Worm (Caenorhabditis elegans) whole organism, L4 larva: Measurements from ENCODE around the gene F08G12.11.

Experiments
- D1046.2 ChIP-seq: fragments of 200-800 bp; sonication (Bioruptor generic); IDR thresholded peaks from 2 replicates; pipeline ENCODE4 v1.3.6; 2022; ENCODE audit warnings: missing genetic modification characterization, missing compliant biosample characterization
- F10B5.3 ChIP-seq: sonication (generic microtip); optimal IDR thresholded peaks from 2 replicates; lab custom pipeline; 2016; ENCODE audit warnings: mild to moderate bottlenecking, missing genetic modification characterization, missing compliant biosample characterization
- F49E8.2 ChIP-seq: sonication (generic microtip); optimal IDR thresholded peaks from 2 replicates; lab custom pipeline; 2016; ENCODE audit warnings: missing compliant biosample characterization, mild to moderate bottlenecking, missing genetic modification characterization, borderline replicate concordance
- T20F7.1 ChIP-seq: fragments of 200-800 bp; sonication (Bioruptor generic); optimal IDR thresholded peaks from 2 replicates; lab custom pipeline; 2018; ENCODE audit warnings: mild to moderate bottlenecking, missing genetic modification characterization, missing compliant biosample characterization
- Y48G9A.11 ChIP-seq: fragments of 200-800 bp; sonication (Bioruptor generic); IDR thresholded peaks from 2 replicates; pipeline ENCODE4 v1.3.6; 2022; ENCODE audit warnings: missing genetic modification reagents, missing genetic modification characterization, missing compliant biosample characterization
- Y75B8A.6 ChIP-seq: fragments of 200-800 bp; sonication (Bioruptor generic); IDR thresholded peaks from 2 replicates; pipeline ENCODE4 v1.3.6; 2022; ENCODE audit warnings: missing genetic modification reagents, missing genetic modification characterization, missing compliant biosample characterization
- ZK337.2 ChIP-seq: fragments of 200-800 bp; sonication (Bioruptor generic); IDR thresholded peaks from 2 replicates; pipeline ENCODE4 v1.3.6; 2022; ENCODE audit warnings: missing genetic modification reagents, missing genetic modification characterization, missing compliant biosample characterization
- aha-1 ChIP-seq: fragments of 150-350 bp; peaks from one replicate; lab custom pipeline; 2014; ENCODE audit warnings: missing biosample characterization, missing genetic modification characterization
- attf-4 ChIP-seq: sonication (generic microtip); optimal IDR thresholded peaks from 3 replicates; lab custom pipeline; 2017; ENCODE audit warnings: missing biosample characterization, missing genetic modification characterization
- ceh-28 ChIP-seq: fragments of 150-350 bp; optimal IDR thresholded peaks from 2 replicates; lab custom pipeline; 2014; ENCODE audit warnings: missing biosample characterization, missing genetic modification reagents, missing genetic modification characterization
- cey-2 ChIP-seq: sonication (generic microtip); optimal IDR thresholded peaks from 3 replicates; lab custom pipeline; 2017; ENCODE audit warnings: missing genetic modification characterization, mild to moderate bottlenecking, missing compliant biosample characterization, antibody characterized with exemption, borderline replicate concordance; ENCODE audit not compliant: insufficient read depth
- ctbp-1 ChIP-seq: fragments of 200-800 bp; sonication (Bioruptor generic); IDR thresholded peaks from 2 replicates; pipeline ENCODE4 v1.3.6; 2022; ENCODE audit warnings: missing genetic modification reagents, missing genetic modification characterization, missing compliant biosample characterization
- daf-16 ChIP-seq, 3 experiments: sonication (generic microtip); optimal IDR thresholded peaks; 2 replicates each; lab custom pipeline; 2016 to 2017; ENCODE audit warnings: missing genetic modification characterization in 3 of 3, missing genetic modification reagents in 3 of 3, mild to moderate bottlenecking in 2 of 3, missing compliant biosample characterization in 2 of 3, missing biosample characterization in 1 of 3, moderate library complexity in 1 of 3
- daf-19 ChIP-seq: fragments of 200-800 bp; sonication (Bioruptor generic); conservative IDR thresholded peaks from 2 replicates; pipeline ENCODE4 v1.3.6; 2022; ENCODE audit warnings: missing genetic modification characterization, missing compliant biosample characterization
- dmd-6 ChIP-seq: fragments of 200-800 bp; sonication (Bioruptor generic); IDR thresholded peaks from 2 replicates; pipeline ENCODE4 v1.3.6; 2022; ENCODE audit warnings: missing genetic modification reagents, missing genetic modification characterization, missing compliant biosample characterization
- dpl-1 ChIP-seq: fragments of 150-350 bp; optimal IDR thresholded peaks from 2 replicates; lab custom pipeline; 2014; ENCODE audit warnings: missing biosample characterization, missing genetic modification reagents, missing genetic modification characterization
- dve-1 ChIP-seq: sonication (generic microtip); optimal IDR thresholded peaks from 2 replicates; lab custom pipeline; 2017; ENCODE audit warnings: antibody characterized with exemption, mild to moderate bottlenecking, missing genetic modification characterization, missing compliant biosample characterization; ENCODE audit not compliant: insufficient read depth
- hlh-11 ChIP-seq: fragments of 200-800 bp; sonication (Bioruptor generic); optimal IDR thresholded peaks from 2 replicates; lab custom pipeline; 2018; ENCODE audit warnings: mild to moderate bottlenecking, missing genetic modification characterization, missing compliant biosample characterization
- lin-15B ChIP-seq: fragments of 150-350 bp; sonication (generic microtip); optimal IDR thresholded peaks from 3 replicates; lab custom pipeline; 2014; ENCODE audit warnings: missing biosample characterization, missing genetic modification characterization
- lin-29 ChIP-seq: fragments of 200-800 bp; sonication (Bioruptor generic); IDR thresholded peaks from 2 replicates; pipeline ENCODE4 v1.3.6; 2022; ENCODE audit warnings: missing genetic modification reagents, missing genetic modification characterization, missing compliant biosample characterization
- madf-5 ChIP-seq, 2 experiments: fragments of 200-800 bp; sonication (Bioruptor generic); IDR thresholded peaks; 2 replicates each; pipeline ENCODE4 v1.3.6; 2022; ENCODE audit warnings: missing compliant biosample characterization in 2 of 2, missing genetic modification characterization in 2 of 2
- mxl-2 ChIP-seq: fragments of 200-800 bp; sonication (Bioruptor generic); conservative IDR thresholded peaks from 2 replicates; pipeline ENCODE4 v1.3.6; 2022; ENCODE audit warnings: missing genetic modification reagents, missing genetic modification characterization, missing compliant biosample characterization
- nhr-102 ChIP-seq: sonication (generic microtip); optimal IDR thresholded peaks from 2 replicates; lab custom pipeline; 2016; ENCODE audit warnings: mild to moderate bottlenecking, missing genetic modification characterization, moderate library complexity, missing compliant biosample characterization
- nhr-11 ChIP-seq: fragments of 150-350 bp; optimal IDR thresholded peaks from 2 replicates; lab custom pipeline; 2014; ENCODE audit warnings: missing biosample characterization, missing genetic modification characterization
- nhr-25 ChIP-seq: sonication (generic microtip); optimal IDR thresholded peaks from 2 replicates; lab custom pipeline; 2017; ENCODE audit warnings: missing genetic modification characterization, mild to moderate bottlenecking, missing compliant biosample characterization, antibody characterized with exemption, moderate library complexity, borderline replicate concordance; ENCODE audit not compliant: insufficient read depth
- nhr-28 ChIP-seq: fragments of 150-350 bp; optimal IDR thresholded peaks from 2 replicates; lab custom pipeline; 2014; ENCODE audit warnings: missing biosample characterization, missing genetic modification characterization
- nhr-41 ChIP-seq: fragments of 200-800 bp; sonication (Bioruptor generic); IDR thresholded peaks from 2 replicates; pipeline ENCODE4 v1.3.6; 2022; ENCODE audit warnings: missing genetic modification reagents, missing genetic modification characterization, missing compliant biosample characterization
- nhr-76 ChIP-seq: fragments of 150-350 bp; optimal IDR thresholded peaks from 2 replicates; lab custom pipeline; 2014; ENCODE audit warnings: missing biosample characterization, missing genetic modification characterization
- php-3 ChIP-seq: fragments of 200-800 bp; sonication (Bioruptor generic); IDR thresholded peaks from 2 replicates; pipeline ENCODE4 v1.3.6; 2022; ENCODE audit warnings: missing genetic modification reagents, missing genetic modification characterization, missing compliant biosample characterization
- pqm-1 ChIP-seq: sonication (generic microtip); optimal IDR thresholded peaks from 2 replicates; lab custom pipeline; 2017; ENCODE audit warnings: missing biosample characterization, missing genetic modification characterization
- sdz-12 ChIP-seq: fragments of 200-800 bp; sonication (Bioruptor generic); optimal IDR thresholded peaks from 2 replicates; lab custom pipeline; 2018; ENCODE audit warnings: mild to moderate bottlenecking, missing genetic modification characterization, missing compliant biosample characterization
- tra-1 ChIP-seq: fragments of 200-800 bp; sonication (Bioruptor generic); IDR thresholded peaks from 2 replicates; pipeline ENCODE4 v1.3.6; 2022; ENCODE audit warnings: missing genetic modification reagents, missing genetic modification characterization, missing compliant biosample characterization
- unc-62 ChIP-seq, 3 experiments: fragments of 150-350 bp in 1 of 3; sonication (generic microtip); optimal IDR thresholded peaks in 2 of 3; peaks in 1 of 3; 1 replicate in 1 of 3; 2 replicates in 2 of 3; lab custom pipeline; 2014 to 2017; ENCODE audit warnings: missing biosample characterization in 3 of 3, missing genetic modification characterization in 3 of 3, missing genetic modification reagents in 3 of 3, missing genotype in 1 of 3
- ztf-11 ChIP-seq: fragments of 150-350 bp; optimal IDR thresholded peaks from 2 replicates; lab custom pipeline; 2014; ENCODE audit warnings: missing biosample characterization, missing genetic modification characterization
- ztf-7 ChIP-seq: fragments of 150-350 bp; optimal IDR thresholded peaks from 2 replicates; lab custom pipeline; 2014; ENCODE audit warnings: missing biosample characterization, missing genetic modification characterization

Gene F08G12.11

ce11 chrX:11323225-11323624 lies 7.9 kb upstream of the F08G12.11 start:
- TF ChIP-seq dmd-6 (GFP tag; lab: Robert Waterston, UW) (peak; percentile 44; the same call in 1 of the 2 replicates), ctbp-1 (GFP tag; lab: Robert Waterston, UW) (no peak), sdz-12 (GFP tag; lab: Kevin White, UChicago) (no peak), nhr-102 (tag; lab: Kevin White, UChicago) (no peak), nhr-28 (tag; lab: Kevin White, UChicago) (peak; percentile 13), pqm-1 (tag; lab: Kevin White, UChicago) (peak; percentile 80), aha-1 (tag; lab: Kevin White, UChicago) (peak; percentile 5), daf-16 (GFP tag; optimal IDR thresholded peaks at IDR 0.05; lab: Kevin White, UChicago) (no peak), daf-16 (tag; optimal IDR thresholded peaks at IDR 0.05; lab: Kevin White, UChicago) (peak; percentile 40)

- TF ChIP-seq aha-1 (tag; lab: Kevin White, UChicago) = peak; percentile 1
- no peak for TF ChIP-seq mxl-2 (GFP tag; lab: Robert Waterston, UW)
- peak; percentile 68 for TF ChIP-seq nhr-28 (tag; lab: Kevin White, UChicago)
- no peak for TF ChIP-seq ztf-7
- no peak for TF ChIP-seq lin-29 (GFP tag; lab: Robert Waterston, UW)
- TF ChIP-seq daf-16 (GFP tag; optimal IDR thresholded peaks at IDR 0.05; lab: Kevin White, UChicago) = no peak
- TF ChIP-seq daf-16 (tag; optimal IDR thresholded peaks at IDR 0.05; lab: Kevin White, UChicago) = peak; percentile 68
- peak; percentile 15; the same call in 1 of the 2 replicates for TF ChIP-seq php-3
- no peak for TF ChIP-seq F49E8.2
- TF ChIP-seq nhr-25 (tag; lab: Kevin White, UChicago) = no peak
- TF ChIP-seq attf-4 (tag; lab: Kevin White, UChicago) = no peak
- TF ChIP-seq nhr-41 (GFP tag; lab: Robert Waterston, UW) = no peak
- peak; percentile 68 for TF ChIP-seq pqm-1 (tag; lab: Kevin White, UChicago)
- no peak for TF ChIP-seq tra-1 (GFP tag; lab: Robert Waterston, UW)
- no peak for TF ChIP-seq lin-15B (tag; lab: Kevin White, UChicago)
- TF ChIP-seq hlh-11 (tag; lab: Kevin White, UChicago) = peak; percentile 26
- no peak for TF ChIP-seq daf-19
- TF ChIP-seq dve-1 = peak; percentile 36
Measured at ce11 chrX:11317939-11318338, 2.6 kb upstream of the F08G12.11 start, which contains the start of gene hizr-1. Gene hizr-1 (plus strand): TSS chrX:11318278.

ce11 chrX:11316750-11317149 lies 1.4 kb upstream of the F08G12.11 start, which contains the start of gene nlp-57:
Gene nlp-57 (plus strand): TSS chrX:11317050.
- TF ChIP-seq ceh-28 (tag; lab: Kevin White, UChicago) (no peak), nhr-28 (tag; lab: Kevin White, UChicago) (no peak), nhr-11 (tag; lab: Kevin White, UChicago) (no peak), madf-5 (GFP tag; IDR thresholded peaks at IDR 0.05; lab: Robert Waterston, UW) (no peak), F10B5.3 (tag; lab: Kevin White, UChicago) (no peak), daf-16 (GFP tag; optimal IDR thresholded peaks at IDR 0.05; lab: Kevin White, UChicago) (no peak), daf-16 (tag; optimal IDR thresholded peaks at IDR 0.05; lab: Kevin White, UChicago) (no peak), T20F7.1 (GFP tag; lab: Kevin White, UChicago) (no peak), Y75B8A.6 (no peak), dpl-1 (GFP tag; lab: Kevin White, UChicago) (no peak), ztf-11 (tag; lab: Kevin White, UChicago) (no peak), ZK337.2 (GFP tag; lab: Robert Waterston, UW) (no peak), D1046.2 (GFP tag; lab: Robert Waterston, UW) (no peak), nhr-76 (tag; lab: Kevin White, UChicago) (no peak)

ce11 chrX:11310285-11310838 lies 5.0 kb downstream of the F08G12.11 start, which contains the start of gene F08G12.5:
Gene F08G12.5 (minus strand): TSS chrX:11310285.
- peak in 1 of 2 experiments; percentile 75 for TF ChIP-seq unc-62 (GFP tag; optimal IDR thresholded peaks at IDR 0.05 in 1 of 2; lab: Kevin White, UChicago)
- no peak for TF ChIP-seq unc-62 (tag; optimal IDR thresholded peaks at IDR 0.05; lab: Kevin White, UChicago)
- TF ChIP-seq hlh-11 (tag; lab: Kevin White, UChicago) = peak; percentile 49
- TF ChIP-seq nhr-28 (tag; lab: Kevin White, UChicago) = peak; percentile 74
- no peak for TF ChIP-seq cey-2
- peak in 1 of 2 experiments; percentile 86 for TF ChIP-seq daf-16 (GFP tag; optimal IDR thresholded peaks at IDR 0.05; lab: Kevin White, UChicago)
- TF ChIP-seq daf-16 (tag; optimal IDR thresholded peaks at IDR 0.05; lab: Kevin White, UChicago) = peak; percentile 81
- no peak for TF ChIP-seq Y48G9A.11
